Worm (Caenorhabditis elegans): Measurements from ENCODE around the gene ceeh-1.

Gene ceeh-1

DNA sequence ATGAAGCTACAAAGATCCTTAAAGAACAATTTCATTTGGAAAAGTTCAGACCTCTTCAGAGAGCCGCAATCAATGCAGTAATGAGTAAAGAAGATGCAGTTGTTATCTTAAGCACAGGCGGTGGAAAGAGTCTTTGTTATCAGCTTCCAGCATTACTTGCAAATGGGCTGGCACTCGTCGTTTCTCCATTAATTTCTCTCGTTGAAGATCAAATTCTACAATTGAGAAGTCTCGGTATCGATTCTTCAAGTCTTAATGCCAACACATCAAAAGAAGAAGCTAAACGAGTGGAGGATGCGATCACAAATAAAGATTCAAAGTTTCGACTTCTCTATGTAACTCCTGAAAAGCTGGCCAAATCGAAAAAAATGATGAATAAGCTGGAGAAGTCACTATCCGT, 24.8 kb upstream of the ceeh-1 start:
- TF ChIP-seq snpc-4 (tag; optimal IDR thresholded peaks at IDR 0.05) (no peak), fos-1 (tag; optimal IDR thresholded peaks at IDR 0.05) (peak; percentile 3)

DNA sequence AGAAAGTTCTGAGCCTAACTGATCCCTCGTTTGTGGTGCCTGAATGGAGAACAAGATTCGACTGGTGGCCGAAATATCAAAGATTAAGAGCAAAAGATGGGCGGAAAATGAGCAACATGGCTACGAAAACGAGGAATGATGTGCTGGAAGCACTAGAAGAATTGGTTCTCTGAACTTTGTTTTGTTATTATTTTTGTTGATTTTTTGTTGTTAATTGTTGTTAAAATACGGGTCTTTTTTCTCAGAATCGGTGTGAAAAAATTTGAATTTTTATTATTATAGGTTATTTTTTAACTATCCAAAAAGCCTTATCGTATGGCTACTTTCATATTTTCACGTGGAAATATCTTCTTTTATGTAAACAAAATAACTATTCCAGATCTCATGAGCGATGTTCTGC, 24.2 kb upstream of the ceeh-1 start, which contains the start of gene K02F3.12:
K02F3.12 (plus strand) TSS at position 301 of the 400 bp plus-strand sequence.
- TF ChIP-seq ztf-11 (tag; optimal IDR thresholded peaks at IDR 0.05) (no peak), lsy-2 (tag; optimal IDR thresholded peaks at IDR 0.05) (no peak), nhr-129 (tag; optimal IDR thresholded peaks at IDR 0.05) (no peak), dmd-4 (tag; optimal IDR thresholded peaks at IDR 0.05) (no peak), ceh-82 (tag; optimal IDR thresholded peaks at IDR 0.05) (no peak), nhr-77 (tag; optimal IDR thresholded peaks at IDR 0.05) (no peak), nhr-237 (tag; optimal IDR thresholded peaks at IDR 0.05) (no peak), nhr-25 (tag; optimal IDR thresholded peaks at IDR 0.05) (no peak), ama-1 (optimal IDR thresholded peaks at IDR 0.05) (no peak), sma-9 (GFP tag; optimal IDR thresholded peaks at IDR 0.05) (no peak), sma-9 (tag; optimal IDR thresholded peaks at IDR 0.05) (no peak), skn-1 (tag; optimal IDR thresholded peaks at IDR 0.05) (no peak)

DNA sequence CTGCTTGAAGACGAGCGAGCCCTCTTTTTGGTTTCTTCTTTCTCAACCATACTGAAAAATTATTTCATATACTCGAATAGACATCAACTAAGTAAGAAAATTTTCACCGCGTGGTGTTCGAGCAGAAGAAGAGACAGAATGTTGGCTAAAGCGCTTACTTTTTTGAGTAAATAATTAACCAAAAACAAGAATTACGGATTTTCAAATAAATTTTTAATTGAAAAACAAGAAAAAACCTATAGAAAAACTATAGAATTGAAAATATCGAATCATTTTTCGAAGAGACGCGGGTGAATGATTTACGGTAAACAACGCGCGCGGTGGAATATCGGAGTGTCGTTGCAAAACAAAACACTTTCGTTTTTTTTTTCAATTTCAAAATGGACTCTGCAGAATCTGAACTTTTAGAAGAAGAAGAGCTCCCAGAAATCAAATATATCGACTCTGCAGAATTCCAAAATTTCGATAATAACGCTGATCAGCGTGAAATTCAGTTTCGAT, 21.8 kb upstream of the ceeh-1 start, which contains the start of the genes rnp-5 and tag-51:
rnp-5 (minus strand) TSS at position 51 of the 501 bp plus-strand sequence.
tag-51 (plus strand) TSS at position 363 of the 501 bp plus-strand sequence.
- no peak for TF ChIP-seq lin-39 (tag; optimal IDR thresholded peaks at IDR 0.05)
- TF ChIP-seq nhr-129 (tag; optimal IDR thresholded peaks at IDR 0.05): no peak
- no peak for TF ChIP-seq unc-62 (GFP tag; optimal IDR thresholded peaks at IDR 0.05)
- no peak for TF ChIP-seq alr-1 (tag; optimal IDR thresholded peaks at IDR 0.05)
- TF ChIP-seq mdl-1 (tag; optimal IDR thresholded peaks at IDR 0.05): no peak
- TF ChIP-seq skn-1 (tag; optimal IDR thresholded peaks at IDR 0.05): no peak
- no peak for TF ChIP-seq ama-1 (optimal IDR thresholded peaks at IDR 0.05)
- TF ChIP-seq nhr-237 (tag; optimal IDR thresholded peaks at IDR 0.05): no peak
- TF ChIP-seq ceh-82 (tag; optimal IDR thresholded peaks at IDR 0.05): no peak
- no peak for TF ChIP-seq nhr-11 (tag; optimal IDR thresholded peaks at IDR 0.05)
- no peak for TF ChIP-seq aly-2 (tag; optimal IDR thresholded peaks at IDR 0.05)
- no peak for TF ChIP-seq nhr-23 (tag; optimal IDR thresholded peaks at IDR 0.05)
- peak; percentile 41 for TF ChIP-seq unc-55 (GFP tag; optimal IDR thresholded peaks at IDR 0.05)
- TF ChIP-seq lsy-2 (tag; optimal IDR thresholded peaks at IDR 0.05): peak in 1 of 2 experiments; percentile 25
- TF ChIP-seq peb-1 (tag; optimal IDR thresholded peaks at IDR 0.05): no peak
- TF ChIP-seq blmp-1 (tag; optimal IDR thresholded peaks at IDR 0.05; ENCODE audit: insufficient read depth): peak; percentile 37
- TF ChIP-seq mab-5 (tag; optimal IDR thresholded peaks at IDR 0.05): no peak
- no peak for TF ChIP-seq ceh-16 (tag; optimal IDR thresholded peaks at IDR 0.05)
- no peak for TF ChIP-seq nhr-6 (tag; optimal IDR thresholded peaks at IDR 0.05)
- TF ChIP-seq C34F6.9 (tag; optimal IDR thresholded peaks at IDR 0.05): peak; percentile 30
- TF ChIP-seq sem-4 (tag; optimal IDR thresholded peaks at IDR 0.05): no peak
- no peak for TF ChIP-seq lin-13 (GFP tag; optimal IDR thresholded peaks at IDR 0.05)
- TF ChIP-seq elt-1 (tag; optimal IDR thresholded peaks at IDR 0.05): no peak
- TF ChIP-seq nhr-21 (tag; optimal IDR thresholded peaks at IDR 0.05): no peak
- no peak for TF ChIP-seq elt-3 (tag; optimal IDR thresholded peaks at IDR 0.05)
- no peak for TF ChIP-seq dmd-4 (tag; optimal IDR thresholded peaks at IDR 0.05)
- TF ChIP-seq F13H6.1 (tag; optimal IDR thresholded peaks at IDR 0.05): no peak
- no peak for TF ChIP-seq fos-1 (tag; optimal IDR thresholded peaks at IDR 0.05)

DNA sequence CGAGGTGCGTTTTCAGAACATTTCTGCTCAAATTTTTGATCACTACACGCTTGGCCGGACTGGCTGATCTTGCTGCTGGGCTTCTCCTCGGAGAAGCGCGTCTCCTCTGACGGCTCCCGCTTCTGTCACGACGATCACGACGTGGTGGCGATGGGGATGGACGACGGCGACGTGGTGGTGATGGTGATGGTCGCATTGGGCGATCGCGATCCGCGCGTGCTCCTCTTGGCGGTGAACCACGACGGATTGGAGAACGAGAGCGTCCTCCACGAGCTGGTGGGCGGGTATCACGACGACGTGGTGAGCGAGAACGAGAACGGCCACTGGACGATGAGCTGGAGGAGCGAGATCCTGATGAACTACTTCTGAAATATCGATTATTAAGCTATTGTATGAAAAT, 21.3 kb upstream of the ceeh-1 start:
- no peak for TF ChIP-seq fos-1 (tag; optimal IDR thresholded peaks at IDR 0.05)
- TF ChIP-seq lin-11 (tag; optimal IDR thresholded peaks at IDR 0.05): no peak

DNA sequence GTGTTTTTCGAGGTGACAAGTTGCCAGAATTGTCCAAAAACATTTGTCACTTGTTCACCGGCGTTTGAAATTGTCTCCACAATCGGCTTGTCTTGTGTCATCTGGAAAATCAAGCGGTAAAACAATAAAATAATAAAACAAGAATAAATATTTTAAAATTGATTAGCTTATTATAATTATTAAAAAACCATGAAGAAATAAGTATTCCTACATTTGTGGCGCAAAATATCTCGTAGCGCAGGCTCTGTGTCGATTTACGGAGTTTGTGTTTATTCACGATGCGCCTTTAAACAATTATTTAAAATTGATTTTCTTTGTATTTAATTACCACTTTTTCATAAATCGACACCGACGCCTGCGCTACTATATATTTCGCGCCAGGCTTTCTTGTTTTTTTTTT, 20.2 kb upstream of the ceeh-1 start, which contains the start of gene moma-1:
moma-1 (minus strand) TSS at position 101 of the 400 bp plus-strand sequence.
- no peak for TF ChIP-seq nhr-25 (tag; optimal IDR thresholded peaks at IDR 0.05)
- TF ChIP-seq dmd-4 (tag; optimal IDR thresholded peaks at IDR 0.05): no peak
- no peak for TF ChIP-seq R02D3.7 (tag; optimal IDR thresholded peaks at IDR 0.05)
- TF ChIP-seq nhr-10 (tag; optimal IDR thresholded peaks at IDR 0.05): no peak
- TF ChIP-seq fos-1 (tag; optimal IDR thresholded peaks at IDR 0.05): no peak
- TF ChIP-seq nhr-237 (tag; optimal IDR thresholded peaks at IDR 0.05): no peak
- TF ChIP-seq unc-39 (tag; optimal IDR thresholded peaks at IDR 0.05): no peak
- no peak for TF ChIP-seq elt-1 (tag; optimal IDR thresholded peaks at IDR 0.05)
- no peak for TF ChIP-seq ceh-16 (tag; optimal IDR thresholded peaks at IDR 0.05)
- no peak for TF ChIP-seq snpc-4 (tag; optimal IDR thresholded peaks at IDR 0.05)
- no peak for TF ChIP-seq lin-11 (tag; optimal IDR thresholded peaks at IDR 0.05)
- no peak for TF ChIP-seq mab-5 (tag; optimal IDR thresholded peaks at IDR 0.05)
- TF ChIP-seq nhr-21 (tag; optimal IDR thresholded peaks at IDR 0.05): no peak
- TF ChIP-seq lin-39 (tag; optimal IDR thresholded peaks at IDR 0.05): no peak
- TF ChIP-seq lin-13 (GFP tag; optimal IDR thresholded peaks at IDR 0.05): no peak
- no peak for TF ChIP-seq mdl-1 (tag; optimal IDR thresholded peaks at IDR 0.05)
- TF ChIP-seq ZK546.5 (tag; optimal IDR thresholded peaks at IDR 0.05): no peak
- no peak for TF ChIP-seq skn-1 (tag; optimal IDR thresholded peaks at IDR 0.05)

Data from whole organism, L2 larva.